Worm (Caenorhabditis elegans) whole organism, young adult: ENCODE results near the gene Y69A2AR.31.

Experiments
- Y56A3A.18 ChIP-seq: fragments of 200-800 bp; sonication (Bioruptor generic); IDR thresholded peaks from 2 replicates; pipeline ENCODE4 v1.3.6; 2022; ENCODE audit warnings: missing genetic modification reagents, missing genetic modification characterization, missing compliant biosample characterization
- attf-6 ChIP-seq: fragments of 200-800 bp; sonication (Bioruptor generic); IDR thresholded peaks from 2 replicates; pipeline ENCODE4 v1.3.6; 2022; ENCODE audit warnings: missing genetic modification reagents, missing genetic modification characterization, missing compliant biosample characterization
- lin-40 ChIP-seq: sonication (generic microtip); optimal IDR thresholded peaks from 2 replicates; lab custom pipeline; 2016; ENCODE audit warnings: missing genetic modification characterization, mild to moderate bottlenecking, missing compliant biosample characterization, missing genotype, missing genetic modification reagents
- ztf-26 ChIP-seq: sonication (generic microtip); optimal IDR thresholded peaks from 2 replicates; lab custom pipeline; 2017; ENCODE audit warnings: missing genetic modification characterization, missing compliant biosample characterization

DNA sequence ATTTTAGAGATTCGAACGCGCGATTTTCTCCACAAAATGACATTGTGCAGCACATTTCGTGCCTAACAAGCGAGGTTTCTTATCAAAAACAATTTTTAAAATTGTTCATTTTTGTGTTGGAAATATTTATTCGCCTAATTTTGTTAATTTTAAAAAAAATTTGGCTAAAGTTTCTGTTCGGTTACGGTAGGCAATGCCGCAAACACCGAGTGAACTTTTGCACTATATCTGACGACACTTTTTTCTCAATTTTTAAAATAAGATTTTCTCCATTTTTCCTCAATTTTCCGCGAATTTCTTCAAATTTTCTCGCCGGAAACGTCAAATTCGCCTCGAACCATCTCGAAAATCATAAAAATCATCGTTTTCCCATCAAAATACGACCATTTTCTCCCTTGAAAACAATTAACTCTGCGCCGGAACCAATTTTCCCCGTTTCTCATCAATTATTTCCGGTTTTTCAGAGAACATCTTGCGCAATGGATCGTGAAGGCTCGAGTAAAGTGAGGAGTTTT lies 2.8 kb upstream of the Y69A2AR.31 start, which contains the start of gene Y69A2AR.1:
- TF ChIP-seq Y56A3A.18 = no peak
- TF ChIP-seq attf-6 = no peak
- TF ChIP-seq ztf-26 = no peak
- no peak for TF ChIP-seq lin-40 (tag; lab: Kevin White, UChicago)
